Worm (Caenorhabditis elegans) whole organism, L2 larva: ENCODE measurements around the gene R07B1.5.

Experiments
- elt-3 ChIP-seq: sonication (generic microtip); optimal IDR thresholded peaks from 2 replicates; lab custom pipeline; 2017; ENCODE audit warnings: missing biosample characterization, missing genetic modification characterization
- mdl-1 ChIP-seq, 2 experiments: fragments of 150-350 bp in 1 of 2; sonication (generic microtip) in 1 of 2; optimal IDR thresholded peaks; 2 replicates each; lab custom pipeline; 2017; ENCODE audit warnings: missing biosample characterization in 2 of 2, missing genetic modification characterization in 2 of 2
- unc-39 ChIP-seq: fragments of 150-350 bp; optimal IDR thresholded peaks from 2 replicates; lab custom pipeline; 2014; ENCODE audit warnings: missing biosample characterization, missing genetic modification characterization

ce11 chrX:9872554-9872953, 9.2 kb downstream of the R07B1.5 start, which contains the start of gene R07B1.8:
- TF ChIP-seq elt-3 (no peak), unc-39 (no peak), mdl-1 (tag; optimal IDR thresholded peaks at IDR 0.05; lab: Kevin White, UChicago) (no peak)
